Worm (Caenorhabditis elegans) whole organism, early embryonic: ENCODE measurements around the gene ceh-39.

ENCODE experiments used
- B0310.2 ChIP-seq: sonication (generic microtip); optimal IDR thresholded peaks from 2 replicates; lab custom pipeline; 2016; ENCODE audit warnings: mild to moderate bottlenecking, missing genetic modification characterization, missing compliant biosample characterization
- aly-1 ChIP-seq: sonication (generic microtip); optimal IDR thresholded peaks from 2 replicates; lab custom pipeline; 2016; ENCODE audit warnings: missing genetic modification characterization, missing compliant biosample characterization
- ama-1 ChIP-seq: fragments of 150-350 bp; optimal IDR thresholded peaks from 2 replicates; lab custom pipeline; 2014
- ets-7 ChIP-seq: sonication (generic microtip); optimal IDR thresholded peaks from 2 replicates; lab custom pipeline; 2016; ENCODE audit warnings: missing genotype, missing genetic modification characterization, missing compliant biosample characterization
- flt-1 ChIP-seq: fragments of 200-800 bp; sonication (Bioruptor generic); IDR thresholded peaks from 2 replicates; pipeline ENCODE4 v1.3.6; 2022; ENCODE audit warnings: missing genetic modification characterization, missing compliant biosample characterization
- hmbx-1 ChIP-seq: sonication (generic microtip); optimal IDR thresholded peaks from 2 replicates; lab custom pipeline; 2016; ENCODE audit warnings: mild to moderate bottlenecking, missing genetic modification characterization, missing compliant biosample characterization
- hnd-1 ChIP-seq: sonication (generic microtip); optimal IDR thresholded peaks from 2 replicates; lab custom pipeline; 2016; ENCODE audit warnings: missing genetic modification characterization, missing compliant biosample characterization
- tbx-37 ChIP-seq: fragments of 200-800 bp; sonication (Bioruptor generic); conservative IDR thresholded peaks from 2 replicates; pipeline ENCODE4 v1.3.6; 2022; ENCODE audit warnings: missing genetic modification reagents, missing genetic modification characterization, missing compliant biosample characterization

- no peak for TF ChIP-seq ama-1 (lab: Kevin White, UChicago)
- no peak for TF ChIP-seq flt-1 (GFP tag; lab: Robert Waterston, UW)
- no peak for TF ChIP-seq tbx-37
- TF ChIP-seq aly-1 (tag; lab: Kevin White, UChicago) = no peak
- no peak for TF ChIP-seq B0310.2 (tag; lab: Kevin White, UChicago)
- TF ChIP-seq ets-7 (tag; lab: Kevin White, UChicago) = no peak
- TF ChIP-seq hmbx-1 (tag; lab: Kevin White, UChicago) = no peak
- no peak for TF ChIP-seq hnd-1 (tag; lab: Kevin White, UChicago)
Observed at ce11 chrX:1852636-1853035, 3.3 kb downstream of the ceh-39 start, which contains the start of gene ceh-21.
